Fruit fly (Drosophila melanogaster) whole organism, embryonic: Measurements from ENCODE around the gene Jhbp13.

Experiments
- B-H1 ChIP-seq: fragments of 200-800 bp; sonication (Bioruptor generic); IDR thresholded peaks from 3 replicates; pipeline ENCODE4 v1.3.6; 2022; ENCODE audit warnings: missing biosample characterization, missing genetic modification characterization
- Bgb ChIP-seq: fragments of 200-800 bp; sonication (Bioruptor generic); IDR thresholded peaks from 2 replicates; pipeline ENCODE4 v1.3.6; 2022; ENCODE audit warnings: missing biosample characterization, missing genetic modification characterization; ENCODE audit not compliant: partially characterized antibody
- BtbVII ChIP-seq: fragments of 200-800 bp; sonication (Bioruptor generic); optimal IDR thresholded peaks from 3 replicates; lab custom pipeline; 2017; ENCODE audit warnings: missing biosample characterization, mild to moderate bottlenecking, missing genetic modification characterization
- Bteb2 ChIP-seq: fragments of 200-800 bp; sonication (Bioruptor generic); optimal IDR thresholded peaks from 2 replicates; lab custom pipeline; 2016; ENCODE audit warnings: missing biosample characterization, missing genetic modification characterization
- CG10209 ChIP-seq: fragments of 200-800 bp; sonication (Bioruptor generic); optimal IDR thresholded peaks from 3 replicates; lab custom pipeline; 2017; ENCODE audit warnings: missing biosample characterization, mild to moderate bottlenecking, missing genetic modification characterization, missing genetic modification reagents
- CG10267 ChIP-seq: fragments of 200-800 bp; sonication (Bioruptor generic); optimal IDR thresholded peaks from 2 replicates; lab custom pipeline; 2018; ENCODE audit warnings: missing biosample characterization, mild to moderate bottlenecking, missing genetic modification characterization, moderate library complexity
- CG10431 ChIP-seq: fragments of 200-800 bp; sonication (Bioruptor generic); optimal IDR thresholded peaks from 3 replicates; lab custom pipeline; 2018; ENCODE audit warnings: missing biosample characterization, mild to moderate bottlenecking, missing genetic modification characterization
- CG10565 ChIP-seq: fragments of 200-800 bp; sonication (Bioruptor generic); optimal IDR thresholded peaks from 3 replicates; lab custom pipeline; 2016; ENCODE audit warnings: missing biosample characterization, mild to moderate bottlenecking, missing genetic modification characterization
- CG11093 ChIP-seq: fragments of 200-800 bp; sonication (Bioruptor generic); IDR thresholded peaks from 3 replicates; pipeline ENCODE4 v1.3.6; 2022; ENCODE audit warnings: missing biosample characterization, missing genetic modification characterization
- CG11247 ChIP-seq: fragments of 200-800 bp; sonication (Bioruptor generic); IDR thresholded peaks from 2 replicates; pipeline ENCODE4 v1.3.6; 2022; ENCODE audit warnings: missing biosample characterization, missing genetic modification characterization
- CG12071 ChIP-seq: fragments of 200-800 bp; sonication (Bioruptor generic); optimal IDR thresholded peaks from 3 replicates; lab custom pipeline; 2018; ENCODE audit warnings: missing biosample characterization, mild to moderate bottlenecking, missing genetic modification characterization
- CG12942 ChIP-seq: fragments of 200-800 bp; sonication (Bioruptor generic); optimal IDR thresholded peaks from 3 replicates; lab custom pipeline; 2016; ENCODE audit warnings: missing biosample characterization, missing genetic modification characterization
- CG13123 ChIP-seq: fragments of 200-800 bp; sonication (Bioruptor generic); optimal IDR thresholded peaks from 2 replicates; lab custom pipeline; 2016; ENCODE audit warnings: missing biosample characterization, missing genetic modification characterization
- CG2129 ChIP-seq: fragments of 200-800 bp; sonication (Bioruptor generic); IDR thresholded peaks from 2 replicates; pipeline ENCODE4 v1.3.6; 2022; ENCODE audit warnings: missing biosample characterization, missing genetic modification characterization; ENCODE audit not compliant: partially characterized antibody
- CG2199 ChIP-seq: fragments of 200-800 bp; sonication (Bioruptor generic); IDR thresholded peaks from 3 replicates; pipeline ENCODE4 v1.3.6; 2022; ENCODE audit warnings: missing biosample characterization, missing genetic modification characterization
- CG2875 ChIP-seq: fragments of 200-800 bp; sonication (Bioruptor generic); optimal IDR thresholded peaks from 2 replicates; lab custom pipeline; 2017; ENCODE audit warnings: missing biosample characterization, mild to moderate bottlenecking, missing genetic modification characterization, missing genetic modification reagents
- CG3163 ChIP-seq: fragments of 200-800 bp; sonication (Bioruptor generic); optimal IDR thresholded peaks from 3 replicates; lab custom pipeline; 2016; ENCODE audit warnings: missing biosample characterization, missing genetic modification characterization
- CG34376 ChIP-seq: fragments of 200-800 bp; sonication (Bioruptor generic); optimal IDR thresholded peaks from 2 replicates; lab custom pipeline; 2018; ENCODE audit warnings: missing biosample characterization, mild to moderate bottlenecking, missing genetic modification characterization
- CG34422 ChIP-seq: fragments of 200-800 bp; sonication (Bioruptor generic); IDR thresholded peaks from 3 replicates; pipeline ENCODE4 v1.3.6; 2022; ENCODE audit warnings: missing biosample characterization, missing genetic modification characterization
- CG43689 ChIP-seq: fragments of 200-800 bp; sonication (Bioruptor generic); IDR thresholded peaks from 2 replicates; pipeline ENCODE4 v1.3.6; 2022; ENCODE audit warnings: missing biosample characterization, missing genetic modification characterization
- CG4820 ChIP-seq: fragments of 200-800 bp; sonication (Bioruptor generic); optimal IDR thresholded peaks from 3 replicates; lab custom pipeline; 2016; ENCODE audit warnings: missing biosample characterization, missing genetic modification characterization
- CG6854 ChIP-seq: fragments of 200-800 bp; sonication (Bioruptor generic); optimal IDR thresholded peaks from 3 replicates; lab custom pipeline; 2017; ENCODE audit warnings: missing biosample characterization, mild to moderate bottlenecking, missing genetic modification characterization
- CG9797 ChIP-seq: fragments of 200-800 bp; sonication (Bioruptor generic); optimal IDR thresholded peaks from 3 replicates; lab custom pipeline; 2018; ENCODE audit warnings: missing biosample characterization, mild to moderate bottlenecking, missing genetic modification characterization
- CG9817 ChIP-seq: fragments of 200-800 bp; sonication (Bioruptor generic); optimal IDR thresholded peaks from 2 replicates; lab custom pipeline; 2018; ENCODE audit warnings: missing biosample characterization, mild to moderate bottlenecking, missing genetic modification characterization, moderate library complexity
- CTCF ChIP-seq: fragments of 200-800 bp; sonication (Bioruptor generic); optimal IDR thresholded peaks from 2 replicates; lab custom pipeline; 2017; ENCODE audit warnings: missing biosample characterization, mild to moderate bottlenecking, missing genetic modification characterization, moderate library complexity
- E2f1 ChIP-seq: fragments of 200-800 bp; sonication (Bioruptor generic); IDR thresholded peaks from 2 replicates; pipeline ENCODE4 v1.3.6; 2022; ENCODE audit warnings: missing biosample characterization, missing genetic modification characterization
- E2f2 ChIP-seq: fragments of 200-800 bp; sonication (Bioruptor generic); IDR thresholded peaks from 2 replicates; pipeline ENCODE4 v1.3.6; 2022; ENCODE audit warnings: missing biosample characterization, missing genetic modification characterization
- Fer2 ChIP-seq: fragments of 200-800 bp; sonication (Bioruptor generic); optimal IDR thresholded peaks from 2 replicates; lab custom pipeline; 2018; ENCODE audit warnings: missing biosample characterization, mild to moderate bottlenecking, missing genetic modification characterization, moderate library complexity
- HLHmδ ChIP-seq: fragments of 200-800 bp; sonication (Bioruptor generic); optimal IDR thresholded peaks from 2 replicates; lab custom pipeline; 2018; ENCODE audit warnings: missing biosample characterization, mild to moderate bottlenecking, missing genetic modification characterization, moderate library complexity
- Med ChIP-seq: fragments of 200-800 bp; sonication (Bioruptor generic); peaks from one replicate; lab custom pipeline; 2016; ENCODE audit warnings: missing biosample characterization, missing genetic modification characterization, mild to moderate bottlenecking, inconsistent platforms, moderate library complexity
- Mrtf ChIP-seq: fragments of 200-800 bp; sonication (Bioruptor generic); IDR thresholded peaks from 3 replicates; pipeline ENCODE4 v1.3.6; 2022; ENCODE audit warnings: missing biosample characterization, missing genetic modification characterization
- Nf-YB ChIP-seq: fragments of 200-800 bp; sonication (Bioruptor generic); optimal IDR thresholded peaks from 3 replicates; lab custom pipeline; 2019; ENCODE audit warnings: missing biosample characterization, mild to moderate bottlenecking, missing genetic modification characterization, moderate library complexity
- Side ChIP-seq: fragments of 200-800 bp; sonication (Bioruptor generic); optimal IDR thresholded peaks from 2 replicates; lab custom pipeline; 2016; ENCODE audit warnings: missing biosample characterization, missing genetic modification characterization
- Sry-β ChIP-seq: fragments of 200-800 bp; sonication (Bioruptor generic); optimal IDR thresholded peaks from 2 replicates; lab custom pipeline; 2018; ENCODE audit warnings: missing biosample characterization, mild to moderate bottlenecking, missing genetic modification characterization, moderate library complexity
- Tbp ChIP-seq: fragments of >200 bp; optimal IDR thresholded peaks from 2 replicates; lab custom pipeline; 2018; ENCODE audit warnings: missing biosample characterization, missing genetic modification characterization
- bcd ChIP-seq: fragments of 200-800 bp; sonication (Bioruptor generic); optimal IDR thresholded peaks from 2 replicates; lab custom pipeline; 2017; ENCODE audit warnings: missing biosample characterization, mild to moderate bottlenecking, missing genetic modification characterization
- btn ChIP-seq: fragments of 200-800 bp; sonication (Bioruptor generic); optimal IDR thresholded peaks from 2 replicates; lab custom pipeline; 2016; ENCODE audit warnings: missing biosample characterization, missing genetic modification characterization
- dmrt99B ChIP-seq: fragments of 200-800 bp; sonication (Bioruptor generic); optimal IDR thresholded peaks from 2 replicates; lab custom pipeline; 2018; ENCODE audit warnings: missing biosample characterization, mild to moderate bottlenecking, missing genetic modification characterization, moderate library complexity
- eyg ChIP-seq: fragments of 200-800 bp; sonication (Bioruptor generic); optimal IDR thresholded peaks from 3 replicates; lab custom pipeline; 2016; ENCODE audit warnings: missing biosample characterization, missing genetic modification characterization
- knrl ChIP-seq: fragments of 200-800 bp; sonication (Bioruptor generic); IDR thresholded peaks from 3 replicates; pipeline ENCODE4 v1.3.6; 2022; ENCODE audit warnings: missing biosample characterization, missing genetic modification characterization; ENCODE audit not compliant: partially characterized antibody
- maf-S ChIP-seq: fragments of 200-800 bp; sonication (Bioruptor generic); optimal IDR thresholded peaks from 2 replicates; lab custom pipeline; 2016; ENCODE audit warnings: missing biosample characterization, missing genetic modification characterization
- nerfin-2 ChIP-seq: fragments of 200-800 bp; sonication (Bioruptor generic); IDR thresholded peaks from 2 replicates; pipeline ENCODE4 v1.3.6; 2022; ENCODE audit warnings: missing biosample characterization, missing genetic modification characterization; ENCODE audit not compliant: partially characterized antibody
- peb ChIP-seq: fragments of 200-800 bp; sonication (Bioruptor generic); IDR thresholded peaks from 2 replicates; pipeline ENCODE4 v1.3.6; 2022; ENCODE audit warnings: missing biosample characterization, missing genetic modification characterization
- phol ChIP-seq: fragments of 200-800 bp; sonication (Bioruptor generic); optimal IDR thresholded peaks from 3 replicates; lab custom pipeline; 2018; ENCODE audit warnings: missing biosample characterization, mild to moderate bottlenecking, missing genetic modification characterization, moderate library complexity
- pros ChIP-seq: fragments of 200-800 bp; sonication (Bioruptor generic); optimal IDR thresholded peaks from 3 replicates; lab custom pipeline; 2019; ENCODE audit warnings: missing biosample characterization, mild to moderate bottlenecking, missing genetic modification characterization, moderate library complexity
- tap ChIP-seq: fragments of 200-800 bp; optimal IDR thresholded peaks from 3 replicates; lab custom pipeline; 2019; ENCODE audit warnings: missing biosample characterization, mild to moderate bottlenecking, missing genetic modification characterization, moderate library complexity
- tio ChIP-seq: fragments of 200-800 bp; sonication (Bioruptor generic); optimal IDR thresholded peaks from 2 replicates; lab custom pipeline; 2017; ENCODE audit warnings: missing biosample characterization, missing genetic modification characterization, inconsistent platforms
- ttk ChIP-seq: fragments of 200-800 bp; sonication (Bioruptor generic); IDR thresholded peaks from 2 replicates; pipeline ENCODE4 v2.1.2; 2022; ENCODE audit warnings: missing biosample characterization, missing genetic modification characterization
- yki ChIP-seq: fragments of >200 bp; optimal IDR thresholded peaks from 3 replicates; lab custom pipeline; 2018
- zen2 ChIP-seq: fragments of 200-800 bp; sonication (Bioruptor generic); IDR thresholded peaks from 3 replicates; pipeline ENCODE4 v1.3.6; 2022; ENCODE audit warnings: missing biosample characterization, missing genetic modification characterization; ENCODE audit not compliant: partially characterized antibody

The Jhbp13 gene

dm6 chr2L:13219281-13220092 is 20.3 kb upstream of the Jhbp13 start, which contains the start of the genes CG9426 and mRF1 (continued):
- TF ChIP-seq tio (GFP tag; lab: Kevin White, UChicago) (no peak), CG34422 (GFP tag; lab: Robert Waterston, UW) (peak; percentile 65; the same call in 1 of the 3 replicates), CG2875 (GFP tag; lab: Kevin White, UChicago) (no peak), CTCF (no peak), CG10431 (GFP tag; lab: Kevin White, UChicago) (no peak), CG10565 (no peak), CG6854 (GFP tag; lab: Kevin White, UChicago) (no peak), CG2129 (GFP tag; lab: Robert Waterston, UW) (peak; percentile 85; the same call in 1 of the 2 replicates), tap (tag; lab: Kevin White, UChicago) (no peak), CG13123 (GFP tag; lab: Kevin White, UChicago) (no peak), Sry-β (GFP tag; lab: Kevin White, UChicago) (no peak), CG9817 (tag; lab: Kevin White, UChicago) (no peak), E2f2 (GFP tag; lab: Robert Waterston, UW) (peak; percentile 23; the same call in 1 of the 2 replicates), bcd (GFP tag; lab: Kevin White, UChicago) (no peak), CG12071 (GFP tag; lab: Kevin White, UChicago) (no peak), CG9797 (GFP tag; lab: Kevin White, UChicago) (peak; percentile 17), CG2199 (GFP tag; lab: Robert Waterston, UW) (no peak), Side (no peak), zen2 (GFP tag; lab: Robert Waterston, UW) (peak; percentile 95), ttk (GFP tag; lab: Robert Waterston, UW) (no peak), Nf-YB (peak; percentile 84), btn (no peak), CG12942 (GFP tag; lab: Kevin White, UChicago) (no peak), dmrt99B (tag; lab: Kevin White, UChicago) (no peak), knrl (GFP tag; lab: Robert Waterston, UW) (peak; percentile 96), yki (lab: Kevin White, UChicago) (no peak), nerfin-2 (GFP tag; lab: Robert Waterston, UW) (peak; percentile 98), peb (no peak), HLHmδ (GFP tag; lab: Kevin White, UChicago) (no peak), B-H1 (no peak), Fer2 (tag; lab: Kevin White, UChicago) (no peak), maf-S (no peak), Bteb2 (GFP tag; lab: Kevin White, UChicago) (peak; percentile 21), CG11247 (GFP tag; lab: Robert Waterston, UW) (no peak), phol (tag; lab: Kevin White, UChicago) (peak; percentile 22), E2f1 (GFP tag; lab: Robert Waterston, UW) (no peak), BtbVII (no peak), pros (GFP tag; lab: Kevin White, UChicago) (no peak), eyg (GFP tag; lab: Kevin White, UChicago) (no peak), Mrtf (GFP tag; lab: Robert Waterston, UW) (no peak), CG11093 (GFP tag; lab: Robert Waterston, UW) (no peak), CG3163 (GFP tag; lab: Kevin White, UChicago) (no peak), CG43689 (GFP tag; lab: Robert Waterston, UW) (no peak), Tbp (GFP tag; lab: Kevin White, UChicago) (no peak), CG10267 (tag; lab: Kevin White, UChicago) (peak; percentile 77), CG4820 (GFP tag; lab: Kevin White, UChicago) (no peak), CG34376 (peak; percentile 65), Bgb (GFP tag; lab: Robert Waterston, UW) (peak; percentile 97), Med (peak; percentile 91), CG10209 (GFP tag; lab: Kevin White, UChicago) (no peak)
